Comparison of ENCODE assay signal across 1 fruit fly cellular context in genomic region chr3R:26890088-26890487, dm6.
TF ChIP-seq lines count a peak whose summit lies in the region.

No protein-coding gene starts in this region.

TF ChIP-seq in whole organism, prepupa, 60 proteins besides CTCF, POLR2A, EP300 and RAD21 (continued from another document):
- TF ChIP-seq CG9139 (GFP tag; optimal IDR thresholded peaks at IDR 0.05; lab: Kevin White, UChicago) (no peak), esn (GFP tag; optimal IDR thresholded peaks at IDR 0.05; lab: Kevin White, UChicago) (peak; percentile 30), CG10669 (GFP tag; optimal IDR thresholded peaks at IDR 0.05; lab: Kevin White, UChicago) (no peak), CG7368 (GFP tag; optimal IDR thresholded peaks at IDR 0.05; lab: Kevin White, UChicago) (no peak), dac (GFP tag; optimal IDR thresholded peaks at IDR 0.05; lab: Kevin White, UChicago) (no peak), pdm3 (GFP tag; optimal IDR thresholded peaks at IDR 0.05; lab: Kevin White, UChicago) (peak; percentile 27), Hr39 (GFP tag; optimal IDR thresholded peaks at IDR 0.05; lab: Kevin White, UChicago) (no peak), acj6 (GFP tag; optimal IDR thresholded peaks at IDR 0.05; lab: Kevin White, UChicago) (peak; percentile 15)
